Fruit fly (Drosophila melanogaster) whole organism, embryonic: Measurements from ENCODE around the gene CG3222.
A peak's percentile ranks its signal among the peaks of the same experiment; 100 is the strongest.

Experiments
- ATbp ChIP-seq: fragments of 200-800 bp; sonication (Bioruptor generic); optimal IDR thresholded peaks from 2 replicates; lab custom pipeline; 2017; ENCODE audit warnings: missing biosample characterization, mild to moderate bottlenecking, missing genetic modification characterization, missing genetic modification reagents
- Atf3 ChIP-seq: fragments of 200-800 bp; sonication (Bioruptor generic); optimal IDR thresholded peaks from 3 replicates; lab custom pipeline; 2016; ENCODE audit warnings: missing biosample characterization, missing genetic modification characterization
- B-H2 ChIP-seq: fragments of 200-800 bp; sonication (Bioruptor generic); optimal IDR thresholded peaks from 2 replicates; lab custom pipeline; 2018; ENCODE audit warnings: missing biosample characterization, mild to moderate bottlenecking, missing genetic modification characterization
- Bgb ChIP-seq: fragments of 200-800 bp; sonication (Bioruptor generic); IDR thresholded peaks from 2 replicates; pipeline ENCODE4 v1.3.6; 2022; ENCODE audit warnings: missing biosample characterization, missing genetic modification characterization; ENCODE audit not compliant: partially characterized antibody
- CG14014 ChIP-seq: fragments of 200-800 bp; sonication (Bioruptor generic); IDR thresholded peaks from 2 replicates; pipeline ENCODE4 v1.3.6; 2022; ENCODE audit warnings: missing biosample characterization, missing genetic modification characterization
- CG14441 ChIP-seq: fragments of 200-800 bp; sonication (Bioruptor generic); IDR thresholded peaks from 2 replicates; pipeline ENCODE4 v1.3.6; 2022; ENCODE audit warnings: missing biosample characterization, missing genetic modification characterization
- CG15479 ChIP-seq: fragments of 200-800 bp; sonication (Bioruptor generic); optimal IDR thresholded peaks from 3 replicates; lab custom pipeline; 2019; ENCODE audit warnings: missing biosample characterization, mild to moderate bottlenecking, missing genetic modification characterization, moderate library complexity
- CG18764 ChIP-seq: fragments of 200-800 bp; sonication (Bioruptor generic); optimal IDR thresholded peaks from 3 replicates; lab custom pipeline; 2016; ENCODE audit warnings: missing biosample characterization, missing genetic modification characterization
- CG31224 ChIP-seq: fragments of 200-800 bp; sonication (Bioruptor generic); IDR thresholded peaks from 2 replicates; pipeline ENCODE4 v1.3.6; 2022; ENCODE audit warnings: missing biosample characterization, missing genetic modification characterization
- CG33213 ChIP-seq: fragments of 200-800 bp; sonication (Bioruptor generic); optimal IDR thresholded peaks from 3 replicates; lab custom pipeline; 2016; ENCODE audit warnings: missing biosample characterization, missing genetic modification characterization
- CG3838 ChIP-seq: fragments of 200-800 bp; sonication (Bioruptor generic); optimal IDR thresholded peaks from 3 replicates; lab custom pipeline; 2016; ENCODE audit warnings: missing biosample characterization, missing genetic modification characterization
- CG4617 ChIP-seq: fragments of 200-800 bp; sonication (Bioruptor generic); optimal IDR thresholded peaks from 3 replicates; lab custom pipeline; 2016; ENCODE audit warnings: missing biosample characterization, missing genetic modification characterization, borderline replicate concordance
- CG5245 ChIP-seq: fragments of 200-800 bp; sonication (Bioruptor generic); optimal IDR thresholded peaks from 3 replicates; lab custom pipeline; 2016; ENCODE audit warnings: missing biosample characterization, missing genetic modification characterization
- CG6791 ChIP-seq: fragments of 200-800 bp; sonication (Bioruptor generic); IDR thresholded peaks from 3 replicates; pipeline ENCODE4 v1.3.6; 2022; ENCODE audit warnings: missing biosample characterization, missing genetic modification characterization; ENCODE audit not compliant: partially characterized antibody
- CG9817 ChIP-seq: fragments of 200-800 bp; sonication (Bioruptor generic); optimal IDR thresholded peaks from 2 replicates; lab custom pipeline; 2018; ENCODE audit warnings: missing biosample characterization, mild to moderate bottlenecking, missing genetic modification characterization, moderate library complexity
- CHES-1-like ChIP-seq: fragments of 200-800 bp; sonication (Bioruptor generic); optimal IDR thresholded peaks from 2 replicates; lab custom pipeline; 2016; ENCODE audit warnings: missing biosample characterization, missing genetic modification characterization
- CTCF ChIP-seq: fragments of 200-800 bp; sonication (Bioruptor generic); optimal IDR thresholded peaks from 2 replicates; lab custom pipeline; 2017; ENCODE audit warnings: missing biosample characterization, mild to moderate bottlenecking, missing genetic modification characterization, moderate library complexity
- D ChIP-seq, 2 experiments: fragments of 200-800 bp in 1 of 2; fragments of >200 bp in 1 of 2; sonication (Bioruptor generic) in 1 of 2; optimal IDR thresholded peaks; 2 replicates in 1 of 2; 3 replicates in 1 of 2; lab custom pipeline; 2017; ENCODE audit warnings: mild to moderate bottlenecking in 1 of 2, missing biosample characterization in 1 of 2, missing genetic modification characterization in 1 of 2, missing genetic modification reagents in 1 of 2
- Dll ChIP-seq: fragments of 200-800 bp; sonication (Bioruptor generic); IDR thresholded peaks from 4 replicates; pipeline ENCODE4 v1.3.6; 2022; ENCODE audit warnings: missing biosample characterization, missing genetic modification characterization; ENCODE audit not compliant: partially characterized antibody
- E2f2 ChIP-seq: fragments of 200-800 bp; sonication (Bioruptor generic); IDR thresholded peaks from 2 replicates; pipeline ENCODE4 v1.3.6; 2022; ENCODE audit warnings: missing biosample characterization, missing genetic modification characterization
- Ets97D ChIP-seq: fragments of 200-800 bp; sonication (Bioruptor generic); optimal IDR thresholded peaks from 3 replicates; lab custom pipeline; 2016; ENCODE audit warnings: missing biosample characterization, missing genetic modification characterization
- HHEX ChIP-seq: fragments of 200-800 bp; sonication (Bioruptor generic); optimal IDR thresholded peaks from 3 replicates; lab custom pipeline; 2017; ENCODE audit warnings: missing biosample characterization, mild to moderate bottlenecking, missing genetic modification characterization, missing genetic modification reagents
- Lhr ChIP-seq: fragments of 200-800 bp; sonication (Bioruptor generic); optimal IDR thresholded peaks from 3 replicates; lab custom pipeline; 2017; ENCODE audit warnings: mild to moderate bottlenecking, missing biosample characterization, missing genetic modification reagents, missing genetic modification characterization
- MBD-R2 ChIP-seq: fragments of 200-800 bp; sonication (Bioruptor generic); IDR thresholded peaks from 2 replicates; pipeline ENCODE4 v1.3.6; 2022; ENCODE audit warnings: missing biosample characterization, missing genetic modification characterization
- Meics ChIP-seq: fragments of 200-800 bp; sonication (Bioruptor generic); optimal IDR thresholded peaks from 2 replicates; lab custom pipeline; 2017; ENCODE audit warnings: missing biosample characterization, mild to moderate bottlenecking, missing genetic modification characterization
- Myb ChIP-seq: fragments of 200-800 bp; sonication (Bioruptor generic); optimal IDR thresholded peaks from 2 replicates; lab custom pipeline; 2016; ENCODE audit warnings: missing biosample characterization, missing genetic modification characterization
- Opbp ChIP-seq: fragments of 200-800 bp; sonication (Bioruptor generic); IDR thresholded peaks from 3 replicates; pipeline ENCODE4 v1.3.6; 2022; ENCODE audit warnings: missing biosample characterization, missing genetic modification characterization; ENCODE audit not compliant: partially characterized antibody
- Ravus ChIP-seq: fragments of 200-800 bp; sonication (Bioruptor generic); IDR thresholded peaks from 2 replicates; pipeline ENCODE4 v1.3.6; 2022; ENCODE audit warnings: missing biosample characterization, missing genetic modification characterization
- Scr ChIP-seq: fragments of 200-800 bp; sonication (Bioruptor generic); IDR thresholded peaks from 2 replicates; pipeline ENCODE4 v1.3.6; 2022; ENCODE audit warnings: missing biosample characterization, missing genetic modification characterization; ENCODE audit not compliant: partially characterized antibody
- Sry-δ ChIP-seq: fragments of 200-800 bp; sonication (Bioruptor generic); optimal IDR thresholded peaks from 2 replicates; lab custom pipeline; 2016; ENCODE audit warnings: missing biosample characterization, missing genetic modification characterization
- Xbp1 ChIP-seq: fragments of 200-800 bp; sonication (Bioruptor generic); optimal IDR thresholded peaks from 3 replicates; lab custom pipeline; 2016; ENCODE audit warnings: missing biosample characterization, mild to moderate bottlenecking, missing genetic modification characterization
- crc ChIP-seq: fragments of 200-800 bp; sonication (Bioruptor generic); optimal IDR thresholded peaks from 2 replicates; lab custom pipeline; 2016; ENCODE audit warnings: missing biosample characterization, missing genetic modification characterization
- dimm ChIP-seq: fragments of 200-800 bp; sonication (Bioruptor generic); IDR thresholded peaks from 2 replicates; pipeline ENCODE4 v1.3.6; 2022; ENCODE audit warnings: missing biosample characterization, missing genetic modification characterization
- dm ChIP-seq: fragments of 200-800 bp; sonication (Bioruptor generic); optimal IDR thresholded peaks from 3 replicates; lab custom pipeline; 2016; ENCODE audit warnings: missing biosample characterization, missing genetic modification characterization
- gsb-n ChIP-seq: fragments of 200-800 bp; sonication (Bioruptor generic); optimal IDR thresholded peaks from 3 replicates; lab custom pipeline; 2018; ENCODE audit warnings: missing biosample characterization, mild to moderate bottlenecking, missing genetic modification characterization
- knrl ChIP-seq: fragments of 200-800 bp; sonication (Bioruptor generic); IDR thresholded peaks from 3 replicates; pipeline ENCODE4 v1.3.6; 2022; ENCODE audit warnings: missing biosample characterization, missing genetic modification characterization; ENCODE audit not compliant: partially characterized antibody
- luna ChIP-seq: fragments of 200-800 bp; sonication (Bioruptor generic); optimal IDR thresholded peaks from 2 replicates; lab custom pipeline; 2016; ENCODE audit warnings: missing biosample characterization, missing genetic modification characterization
- pzg ChIP-seq: fragments of 200-800 bp; sonication (Bioruptor generic); optimal IDR thresholded peaks from 3 replicates; lab custom pipeline; 2018; ENCODE audit warnings: missing biosample characterization, mild to moderate bottlenecking, missing genetic modification characterization, moderate library complexity
- run ChIP-seq: fragments of 200-800 bp; sonication (Bioruptor generic); optimal IDR thresholded peaks from 3 replicates; lab custom pipeline; 2018; ENCODE audit warnings: missing biosample characterization, mild to moderate bottlenecking, missing genetic modification characterization
- sens ChIP-seq: fragments of 200-800 bp; sonication (Bioruptor generic); peaks from one replicate; lab custom pipeline; 2016; ENCODE audit warnings: missing biosample characterization, missing genetic modification characterization
- sqz ChIP-seq: fragments of 200-800 bp; sonication (Bioruptor generic); optimal IDR thresholded peaks from 3 replicates; lab custom pipeline; 2018; ENCODE audit warnings: missing biosample characterization, mild to moderate bottlenecking, missing genetic modification characterization
- stwl ChIP-seq: fragments of 200-800 bp; sonication (Bioruptor generic); optimal IDR thresholded peaks from 3 replicates; lab custom pipeline; 2018; ENCODE audit warnings: missing biosample characterization, mild to moderate bottlenecking, missing genetic modification characterization, moderate library complexity
- vnd ChIP-seq: fragments of 200-800 bp; sonication (Bioruptor generic); IDR thresholded peaks from 3 replicates; pipeline ENCODE4 v1.3.6; 2022; ENCODE audit warnings: missing biosample characterization, missing genetic modification characterization; ENCODE audit not compliant: partially characterized antibody
- yki ChIP-seq: fragments of >200 bp; optimal IDR thresholded peaks from 3 replicates; lab custom pipeline; 2018
- zf30C ChIP-seq: fragments of 200-800 bp; sonication (Bioruptor generic); optimal IDR thresholded peaks from 3 replicates; lab custom pipeline; 2018; ENCODE audit warnings: missing biosample characterization, mild to moderate bottlenecking, missing genetic modification characterization

CG3222 gene

DNA sequence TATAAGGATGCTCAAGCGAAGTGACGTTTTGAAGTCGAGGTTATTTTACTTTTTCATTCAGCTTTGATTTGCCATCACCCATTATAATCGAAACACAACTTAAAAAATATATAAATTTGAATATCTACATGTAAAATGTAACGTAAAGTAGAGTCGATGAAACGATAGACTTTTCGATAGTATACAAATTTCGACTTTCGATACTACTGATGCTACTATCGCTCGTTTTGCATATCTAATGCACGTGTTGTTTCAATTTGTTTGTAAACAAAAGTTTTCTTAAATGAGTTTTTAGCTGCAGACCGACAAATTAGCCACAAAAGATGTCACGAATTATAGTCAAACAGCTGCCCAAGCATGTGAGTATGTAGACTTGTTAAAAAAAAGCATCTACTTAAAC, 25.2 kb downstream of the CG3222 start, which contains the start of gene CG3335 (continued):
- TF ChIP-seq CG9817: no peak
- no peak for TF ChIP-seq sqz
- TF ChIP-seq pzg (GFP tag; lab: Kevin White, UChicago): peak; percentile 37
- TF ChIP-seq dm (GFP tag; lab: Kevin White, UChicago): peak; percentile 95

dm6 chr3L:9628376-9628775, 29.6 kb downstream of the CG3222 start, which contains the start of gene Cyp40:
Gene Cyp40 (plus strand): TSS chr3L:9628676.
- no peak for TF ChIP-seq Meics
- TF ChIP-seq CG31224 (GFP tag; lab: Robert Waterston, UW): no peak
- no peak for TF ChIP-seq CG15479 (GFP tag; lab: Kevin White, UChicago)

DNA sequence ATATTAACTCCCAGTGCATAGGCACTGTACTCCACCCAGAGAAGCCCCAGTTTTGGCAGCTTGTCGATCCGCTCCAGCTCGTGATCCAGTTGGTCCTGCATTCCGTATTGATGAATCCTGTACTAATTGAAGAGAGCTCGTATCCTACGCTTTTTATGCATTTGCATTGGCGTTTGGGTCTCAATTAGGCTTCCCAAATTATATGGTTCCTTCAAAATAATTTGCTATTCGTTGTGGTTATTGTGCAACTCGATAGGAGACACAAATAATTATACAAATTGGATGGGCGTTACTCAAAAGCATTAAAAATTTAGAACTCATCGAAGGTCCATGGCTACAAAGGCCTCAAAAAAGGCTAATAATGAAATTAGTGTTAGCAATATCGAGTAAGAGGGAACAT, 30.3 kb downstream of the CG3222 start, which contains the start of gene Or67b:
Gene Or67b (minus strand): TSS at position 101 of the 400 bp plus-strand sequence.
- TF ChIP-seq CG5245 (GFP tag; lab: Kevin White, UChicago) (no peak), CG14014 (no peak), luna (GFP tag; lab: Kevin White, UChicago) (no peak), Ravus (GFP tag; lab: Robert Waterston, UW) (no peak), B-H2 (no peak), zf30C (GFP tag; lab: Kevin White, UChicago) (no peak), gsb-n (tag; lab: Kevin White, UChicago) (no peak), dimm (GFP tag; lab: Robert Waterston, UW) (no peak), run (tag; lab: Kevin White, UChicago) (no peak), CG18764 (GFP tag; lab: Kevin White, UChicago) (no peak), sens (GFP tag; lab: Kevin White, UChicago) (no peak), yki (lab: Kevin White, UChicago) (no peak), CG14441 (GFP tag; lab: Robert Waterston, UW) (no peak)
- TF ChIP-seq, all 482 proteins: peak for 0

dm6 chr3L:9629910-9630309, 31.1 kb downstream of the CG3222 start:
- peak; percentile 83 for TF ChIP-seq D (optimal IDR thresholded peaks at IDR 0.05; lab: Kevin White, UChicago)
- no peak for TF ChIP-seq D (GFP tag; optimal IDR thresholded peaks at IDR 0.05; lab: Kevin White, UChicago)
- TF ChIP-seq Bgb (GFP tag; lab: Robert Waterston, UW): peak; percentile 55; the same call in 1 of the 2 replicates
- TF ChIP-seq Xbp1 (GFP tag; lab: Kevin White, UChicago): no peak
- no peak for TF ChIP-seq CG3838 (GFP tag; lab: Kevin White, UChicago)
- peak; percentile 31 for TF ChIP-seq Sry-δ (GFP tag; lab: Kevin White, UChicago)
- TF ChIP-seq Myb (GFP tag; lab: Kevin White, UChicago): peak; percentile 99
- TF ChIP-seq MBD-R2 (GFP tag; lab: Robert Waterston, UW): peak; percentile 75
- peak; percentile 29 for TF ChIP-seq Ets97D (GFP tag; lab: Kevin White, UChicago)
- TF ChIP-seq Lhr (GFP tag; lab: Kevin White, UChicago): peak; percentile 72
- 0 out of 3 replicates have a peak, but pooled peaks have one; percentile 46 for TF ChIP-seq Opbp
- 0 out of 3 replicates have a peak, but pooled peaks have one; percentile 53 for TF ChIP-seq CG6791 (GFP tag; lab: Robert Waterston, UW)
- peak; percentile 17 for TF ChIP-seq CG33213
- peak; percentile 45; the same call in 1 of the 2 replicates for TF ChIP-seq E2f2
- peak; percentile 64 for TF ChIP-seq CTCF (GFP tag; lab: Kevin White, UChicago)
- TF ChIP-seq ATbp (GFP tag; lab: Kevin White, UChicago): no peak
- peak; percentile 54; the same call in 2 of the 3 replicates for TF ChIP-seq knrl
- TF ChIP-seq HHEX: no peak
- no peak for TF ChIP-seq Atf3 (GFP tag; lab: Kevin White, UChicago)
- peak; percentile 23; the same call in 1 of the 4 replicates for TF ChIP-seq Dll (GFP tag; lab: Robert Waterston, UW)
- TF ChIP-seq stwl (tag; lab: Kevin White, UChicago): peak; percentile 63
- TF ChIP-seq vnd: 0 out of 3 replicates have a peak, but pooled peaks have one; percentile 23
- TF ChIP-seq crc: no peak
- TF ChIP-seq pzg (GFP tag; lab: Kevin White, UChicago): peak; percentile 75
- peak; percentile 28; the same call in 1 of the 2 replicates for TF ChIP-seq Scr (GFP tag; lab: Robert Waterston, UW)
- peak; percentile 59 for TF ChIP-seq CG4617 (GFP tag; lab: Kevin White, UChicago)
- peak; percentile 68 for TF ChIP-seq CHES-1-like (GFP tag; lab: Kevin White, UChicago)
